Fruit fly (Drosophila melanogaster): ENCODE data around the gene CG6163.

dm6 chr3L:11402305-11402704 lies 37.6 kb upstream of the CG6163 start:
- TF ChIP-seq CG8301 (tag; optimal IDR thresholded peaks at IDR 0.05) (no peak), CG12605 (GFP tag; IDR thresholded peaks at IDR 0.05) (no peak), gl (tag; optimal IDR thresholded peaks at IDR 0.05) (no peak), CG10348 (GFP tag; IDR thresholded peaks at IDR 0.05) (no peak), CG13204 (GFP tag; optimal IDR thresholded peaks at IDR 0.05) (no peak), CG8159 (tag; optimal IDR thresholded peaks at IDR 0.05) (peak; percentile 14), EcR (GFP tag; optimal IDR thresholded peaks at IDR 0.05) (no peak), Snoo (tag; optimal IDR thresholded peaks at IDR 0.05) (no peak), CG15710 (tag; optimal IDR thresholded peaks at IDR 0.05) (no peak), Pif1B (GFP tag; optimal IDR thresholded peaks at IDR 0.05) (no peak), CG34367 (tag; optimal IDR thresholded peaks at IDR 0.05) (no peak)

Data from whole organism, pupa.